Worm (Caenorhabditis elegans) whole organism, young adult: ENCODE results near the gene F48E8.3.
A peak's percentile ranks its signal among the peaks of the same experiment; 100 is the strongest.

Experiments
- B0019.2 ChIP-seq: fragments of 200-800 bp; sonication (Bioruptor generic); conservative IDR thresholded peaks from 2 replicates; pipeline ENCODE4 v1.3.6; 2022; ENCODE audit warnings: missing genetic modification reagents, missing genetic modification characterization, missing compliant biosample characterization
- B0336.3 ChIP-seq: fragments of 200-800 bp; sonication (Bioruptor generic); IDR thresholded peaks from 2 replicates; pipeline ENCODE4 v1.3.6; 2022; ENCODE audit warnings: missing genetic modification characterization, missing compliant biosample characterization
- C17E4.6 ChIP-seq: fragments of 200-800 bp; sonication (Bioruptor generic); IDR thresholded peaks from 2 replicates; pipeline ENCODE4 v1.3.6; 2022; ENCODE audit warnings: missing genetic modification reagents, missing genetic modification characterization, missing compliant biosample characterization
- F22D6.2 ChIP-seq: sonication (generic microtip); optimal IDR thresholded peaks from 2 replicates; lab custom pipeline; 2016; ENCODE audit warnings: mild to moderate bottlenecking, missing genetic modification characterization, missing compliant biosample characterization
- F57C9.4 ChIP-seq: sonication (generic microtip); optimal IDR thresholded peaks from 2 replicates; lab custom pipeline; 2017; ENCODE audit warnings: mild to moderate bottlenecking, missing genetic modification characterization, missing compliant biosample characterization
- K12H6.12 ChIP-seq: fragments of 200-800 bp; sonication (Bioruptor generic); optimal IDR thresholded peaks from 2 replicates; lab custom pipeline; 2018; ENCODE audit warnings: mild to moderate bottlenecking, missing genetic modification characterization, missing compliant biosample characterization
- Y53G8AR.9 ChIP-seq: fragments of 200-800 bp; sonication (Bioruptor generic); conservative IDR thresholded peaks from 2 replicates; pipeline ENCODE4 v1.3.6; 2022; ENCODE audit warnings: missing genetic modification reagents, missing genetic modification characterization, missing compliant biosample characterization
- aptf-2 ChIP-seq: fragments of 200-800 bp; sonication (Bioruptor generic); conservative IDR thresholded peaks from 2 replicates; pipeline ENCODE4 v1.3.6; 2022; ENCODE audit warnings: missing genetic modification reagents, missing genetic modification characterization, missing compliant biosample characterization
- atf-7 ChIP-seq: sonication (generic microtip); optimal IDR thresholded peaks from 2 replicates; lab custom pipeline; 2017; ENCODE audit warnings: mild to moderate bottlenecking, missing genetic modification characterization, missing compliant biosample characterization
- athp-1 ChIP-seq: sonication (generic microtip); optimal IDR thresholded peaks from 2 replicates; lab custom pipeline; 2017; ENCODE audit warnings: mild to moderate bottlenecking, missing genetic modification characterization, missing compliant biosample characterization
- attf-3 ChIP-seq: fragments of 200-800 bp; sonication (Bioruptor generic); conservative IDR thresholded peaks from 2 replicates; pipeline ENCODE4 v1.3.6; 2022; ENCODE audit warnings: missing genetic modification reagents, missing genetic modification characterization, missing compliant biosample characterization
- attf-6 ChIP-seq: fragments of 200-800 bp; sonication (Bioruptor generic); IDR thresholded peaks from 2 replicates; pipeline ENCODE4 v1.3.6; 2022; ENCODE audit warnings: missing genetic modification reagents, missing genetic modification characterization, missing compliant biosample characterization
- ccch-3 ChIP-seq: fragments of 200-800 bp; sonication (Bioruptor generic); optimal IDR thresholded peaks from 2 replicates; lab custom pipeline; 2018; ENCODE audit warnings: mild to moderate bottlenecking, missing genetic modification characterization, missing compliant biosample characterization
- chd-7 ChIP-seq: sonication (generic microtip); optimal IDR thresholded peaks from 2 replicates; lab custom pipeline; 2016; ENCODE audit warnings: mild to moderate bottlenecking, missing genetic modification characterization, moderate library complexity, missing compliant biosample characterization
- egl-18 ChIP-seq: fragments of 200-800 bp; sonication (Bioruptor generic); IDR thresholded peaks from 2 replicates; pipeline ENCODE4 v1.3.6; 2022; ENCODE audit warnings: missing genetic modification reagents, missing genetic modification characterization, missing compliant biosample characterization
- egl-44 ChIP-seq: fragments of 200-800 bp; sonication (Bioruptor generic); IDR thresholded peaks from 2 replicates; pipeline ENCODE4 v1.3.6; 2022; ENCODE audit warnings: missing genetic modification reagents, missing genetic modification characterization, missing compliant biosample characterization
- egrh-3 ChIP-seq: fragments of 200-800 bp; sonication (Bioruptor generic); IDR thresholded peaks from 2 replicates; pipeline ENCODE4 v1.3.6; 2022; ENCODE audit warnings: missing genetic modification reagents, missing genetic modification characterization, missing compliant biosample characterization
- fkh-3 ChIP-seq: sonication (generic microtip); optimal IDR thresholded peaks from 2 replicates; lab custom pipeline; 2016; ENCODE audit warnings: mild to moderate bottlenecking, missing genetic modification characterization, missing compliant biosample characterization
- hlh-26 ChIP-seq: fragments of 200-800 bp; sonication (Bioruptor generic); conservative IDR thresholded peaks from 2 replicates; pipeline ENCODE4 v1.3.6; 2022; ENCODE audit warnings: missing genetic modification reagents, missing genetic modification characterization, missing compliant biosample characterization
- hrde-1 ChIP-seq: sonication (generic microtip); optimal IDR thresholded peaks from 2 replicates; lab custom pipeline; 2016; ENCODE audit warnings: missing genetic modification characterization, mild to moderate bottlenecking, missing compliant biosample characterization, moderate library complexity, missing genotype, missing genetic modification reagents, borderline replicate concordance
- lag-1 ChIP-seq: fragments of 200-800 bp; sonication (Bioruptor generic); IDR thresholded peaks from 2 replicates; pipeline ENCODE4 v1.3.6; 2022; ENCODE audit warnings: missing genetic modification reagents, missing genetic modification characterization, missing compliant biosample characterization
- lsl-1 ChIP-seq: fragments of 200-800 bp; sonication (Bioruptor generic); optimal IDR thresholded peaks from 2 replicates; lab custom pipeline; 2018; ENCODE audit warnings: mild to moderate bottlenecking, missing genetic modification characterization, moderate library complexity, missing compliant biosample characterization
- lsy-27 ChIP-seq: sonication (generic microtip); optimal IDR thresholded peaks from 2 replicates; lab custom pipeline; 2017; ENCODE audit warnings: missing genetic modification characterization, mild to moderate bottlenecking, missing compliant biosample characterization, antibody characterized with exemption, missing genotype, borderline replicate concordance; ENCODE audit not compliant: insufficient read depth
- madf-10 ChIP-seq: sonication (generic microtip); optimal IDR thresholded peaks from 2 replicates; lab custom pipeline; 2016; ENCODE audit warnings: mild to moderate bottlenecking, missing genetic modification characterization, missing compliant biosample characterization
- madf-3 ChIP-seq: fragments of 200-800 bp; sonication (Bioruptor generic); IDR thresholded peaks from 2 replicates; pipeline ENCODE4 v1.3.6; 2022; ENCODE audit warnings: missing genetic modification reagents, missing genetic modification characterization, missing compliant biosample characterization
- mxl-1 ChIP-seq: sonication (generic microtip); optimal IDR thresholded peaks from 2 replicates; lab custom pipeline; 2016; ENCODE audit warnings: missing genetic modification characterization, missing compliant biosample characterization
- nfyb-1 ChIP-seq: fragments of 200-800 bp; sonication (Bioruptor generic); IDR thresholded peaks from 2 replicates; pipeline ENCODE4 v1.3.6; 2022; ENCODE audit warnings: missing genetic modification reagents, missing genetic modification characterization, missing compliant biosample characterization
- nhr-179 ChIP-seq: sonication (generic microtip); optimal IDR thresholded peaks from 2 replicates; lab custom pipeline; 2016; ENCODE audit warnings: mild to moderate bottlenecking, missing genetic modification characterization, missing compliant biosample characterization
- nhr-80 ChIP-seq: sonication (generic microtip); optimal IDR thresholded peaks from 2 replicates; lab custom pipeline; 2016; ENCODE audit warnings: missing genetic modification characterization, missing compliant biosample characterization
- nhr-90 ChIP-seq: sonication (generic microtip); optimal IDR thresholded peaks from 2 replicates; lab custom pipeline; 2016; ENCODE audit warnings: missing genotype, mild to moderate bottlenecking, missing genetic modification characterization, missing compliant biosample characterization
- pha-4 ChIP-seq: fragments of 150-350 bp; sonication (generic microtip); optimal IDR thresholded peaks from 2 replicates; lab custom pipeline; 2014; ENCODE audit warnings: missing biosample characterization, missing genetic modification reagents, missing genetic modification characterization
- rcor-1 ChIP-seq: fragments of 200-800 bp; sonication (Bioruptor generic); IDR thresholded peaks from 2 replicates; pipeline ENCODE4 v1.3.6; 2022; ENCODE audit warnings: missing genetic modification reagents, missing genetic modification characterization, missing compliant biosample characterization
- rec-8 ChIP-seq, 2 experiments: sonication (generic microtip); optimal IDR thresholded peaks; 2 replicates each; lab custom pipeline; 2016; ENCODE audit warnings: mild to moderate bottlenecking in 2 of 2, missing genetic modification characterization in 2 of 2, missing genetic modification reagents in 2 of 2, missing genotype in 2 of 2, missing biosample characterization in 1 of 2, missing compliant biosample characterization in 1 of 2, moderate library complexity in 1 of 2
- sdz-38 ChIP-seq: sonication (generic microtip); optimal IDR thresholded peaks from 2 replicates; lab custom pipeline; 2016; ENCODE audit warnings: missing genotype, missing genetic modification characterization, missing compliant biosample characterization
- tbx-9 ChIP-seq: sonication (generic microtip); optimal IDR thresholded peaks from 2 replicates; lab custom pipeline; 2016; ENCODE audit warnings: borderline replicate concordance, missing genetic modification characterization, inconsistent platforms, missing compliant biosample characterization
- tlf-1 ChIP-seq: fragments of 200-800 bp; sonication (Bioruptor generic); optimal IDR thresholded peaks from 2 replicates; lab custom pipeline; 2018; ENCODE audit warnings: mild to moderate bottlenecking, missing genetic modification characterization, missing compliant biosample characterization
- unc-130 ChIP-seq: sonication (generic microtip); optimal IDR thresholded peaks from 2 replicates; lab custom pipeline; 2016; ENCODE audit warnings: missing genetic modification reagents, missing genetic modification characterization, missing compliant biosample characterization
- zfh-2 ChIP-seq: fragments of 200-800 bp; sonication (Bioruptor generic); conservative IDR thresholded peaks from 2 replicates; pipeline ENCODE4 v1.3.6; 2022; ENCODE audit warnings: missing genetic modification reagents, missing genetic modification characterization, missing compliant biosample characterization
- ztf-25 ChIP-seq: fragments of 200-800 bp; sonication (Bioruptor generic); IDR thresholded peaks from 2 replicates; pipeline ENCODE4 v1.3.6; 2022; ENCODE audit warnings: missing genetic modification reagents, missing genetic modification characterization, missing compliant biosample characterization
- ztf-28 ChIP-seq: fragments of 200-800 bp; sonication (Bioruptor generic); IDR thresholded peaks from 2 replicates; pipeline ENCODE4 v1.3.6; 2022; ENCODE audit warnings: missing genetic modification reagents, missing genetic modification characterization, missing compliant biosample characterization
- ztf-3 ChIP-seq: fragments of 200-800 bp; sonication (Bioruptor generic); optimal IDR thresholded peaks from 2 replicates; lab custom pipeline; 2018; ENCODE audit warnings: mild to moderate bottlenecking, missing genetic modification characterization, missing compliant biosample characterization

Gene F48E8.3

ce11 chrIII:5461079-5461478, at the start of gene F48E8.3:
TSS of gene F48E8.3 (plus strand) at chrIII:5461379.
- no peak for TF ChIP-seq nhr-179 (tag; lab: Kevin White, UChicago)
- TF ChIP-seq tbx-9 (tag; lab: Kevin White, UChicago) = no peak
- TF ChIP-seq rcor-1 (GFP tag; lab: Robert Waterston, UW) = no peak
- TF ChIP-seq C17E4.6 (GFP tag; lab: Robert Waterston, UW) = no peak
- no peak for TF ChIP-seq nhr-80 (tag; lab: Kevin White, UChicago)
- no peak for TF ChIP-seq mxl-1
- no peak for TF ChIP-seq Y53G8AR.9 (GFP tag; lab: Robert Waterston, UW)

ce11 chrIII:5413680-5414079, 47.5 kb upstream of the F48E8.3 start, which contains the start of gene grl-22:
TSS of gene grl-22 (minus strand) at chrIII:5414011.
- TF ChIP-seq egrh-3 (GFP tag; lab: Robert Waterston, UW) (peak; percentile 64; the same call in 1 of the 2 replicates), nhr-90 (no peak), aptf-2 (GFP tag; lab: Robert Waterston, UW) (no peak), madf-3 (GFP tag; lab: Robert Waterston, UW) (no peak), athp-1 (no peak), rec-8 (tag; optimal IDR thresholded peaks at IDR 0.05; lab: Kevin White, UChicago) (no peak), chd-7 (tag; lab: Kevin White, UChicago) (no peak), zfh-2 (GFP tag; lab: Robert Waterston, UW) (peak; percentile 86), fkh-3 (no peak), atf-7 (tag; lab: Kevin White, UChicago) (no peak), hlh-26 (GFP tag; lab: Robert Waterston, UW) (no peak)

ce11 chrIII:5417921-5418320, 43.3 kb upstream of the F48E8.3 start:
- TF ChIP-seq Y53G8AR.9 (GFP tag; lab: Robert Waterston, UW) (no peak), madf-10 (no peak)

ce11 chrIII:5419527-5419926, 41.7 kb upstream of the F48E8.3 start:
- TF ChIP-seq egl-18 (GFP tag; lab: Robert Waterston, UW) (no peak), hrde-1 (tag; lab: Kevin White, UChicago) (no peak), ztf-28 (GFP tag; lab: Robert Waterston, UW) (no peak), madf-3 (GFP tag; lab: Robert Waterston, UW) (no peak), nfyb-1 (GFP tag; lab: Robert Waterston, UW) (no peak), egl-44 (GFP tag; lab: Robert Waterston, UW) (no peak), unc-130 (GFP tag; lab: Kevin White, UChicago) (no peak), pha-4 (no peak), B0019.2 (GFP tag; lab: Robert Waterston, UW) (no peak), lsl-1 (GFP tag; lab: Kevin White, UChicago) (no peak)

- TF ChIP-seq B0336.3 (GFP tag; lab: Robert Waterston, UW) = no peak
- TF ChIP-seq ztf-25 = no peak
- no peak for TF ChIP-seq ccch-3
- TF ChIP-seq sdz-38 (tag; lab: Kevin White, UChicago) = no peak
- TF ChIP-seq tlf-1 = no peak
- no peak for TF ChIP-seq F22D6.2 (tag; lab: Kevin White, UChicago)
- TF ChIP-seq F57C9.4 (tag; lab: Kevin White, UChicago) = no peak
- no peak for TF ChIP-seq lag-1
- no peak for TF ChIP-seq ztf-3 (GFP tag; lab: Kevin White, UChicago)
- TF ChIP-seq K12H6.12 (tag; lab: Kevin White, UChicago) = no peak
- no peak for TF ChIP-seq rec-8 (tag; optimal IDR thresholded peaks at IDR 0.05; lab: Kevin White, UChicago)
- no peak for TF ChIP-seq attf-3 (GFP tag; lab: Robert Waterston, UW)
- no peak for TF ChIP-seq attf-6 (GFP tag; lab: Robert Waterston, UW)
- TF ChIP-seq lsy-27 (tag; lab: Kevin White, UChicago) = no peak
- TF ChIP-seq chd-7 (tag; lab: Kevin White, UChicago) = no peak
Measured at ce11 chrIII:5420276-5420675, 40.9 kb upstream of the F48E8.3 start.
